Worm (Caenorhabditis elegans): ENCODE measurements around the gene srd-17.

ce11 chrV:13407913-13408312 is 24.6 kb downstream of the srd-17 start, which contains the start of gene F53F1.3:
- TF ChIP-seq cnd-1 (tag; optimal IDR thresholded peaks at IDR 0.05) (no peak), unc-62 (GFP tag; optimal IDR thresholded peaks at IDR 0.05) (no peak), drap-1 (GFP tag; optimal IDR thresholded peaks at IDR 0.05) (no peak), snpc-4 (tag; optimal IDR thresholded peaks at IDR 0.05) (no peak), lin-13 (tag; optimal IDR thresholded peaks at IDR 0.05) (no peak), nhr-28 (tag; optimal IDR thresholded peaks at IDR 0.05) (no peak), sptf-1 (tag; optimal IDR thresholded peaks at IDR 0.05) (no peak), elt-3 (tag; optimal IDR thresholded peaks at IDR 0.05) (no peak), blmp-1 (tag; optimal IDR thresholded peaks at IDR 0.05) (no peak), tbx-8 (GFP tag; optimal IDR thresholded peaks at IDR 0.05) (no peak), pha-4 (tag; optimal IDR thresholded peaks at IDR 0.05) (no peak), elt-1 (tag; optimal IDR thresholded peaks at IDR 0.05; ENCODE audit: borderline replicate concordance, insufficient read depth) (no peak)
